Worm (Caenorhabditis elegans): ENCODE measurements around the gene F35B12.9.

Gene F35B12.9

DNA sequence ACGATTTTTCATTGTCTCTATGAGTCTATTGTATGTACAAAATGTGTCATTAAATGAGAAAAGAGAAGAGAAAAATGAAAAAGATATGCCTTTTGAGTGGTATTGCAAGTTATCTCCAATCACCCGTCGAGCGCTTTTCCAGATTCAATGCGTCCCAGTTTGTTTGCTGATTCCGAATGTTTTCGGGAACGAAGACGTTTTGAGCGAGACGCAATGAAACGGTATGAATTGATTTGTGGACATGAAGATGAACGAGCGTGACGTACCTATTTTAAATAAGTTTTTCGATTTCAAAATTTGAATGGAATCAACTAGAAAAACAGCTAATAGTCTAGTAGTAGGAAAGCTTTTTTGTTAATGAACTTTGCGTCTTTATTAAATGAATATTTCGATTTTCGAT is 15.8 kb downstream of the F35B12.9 start:
- TF ChIP-seq aha-1 (tag), result peak; percentile 84
- TF ChIP-seq spr-1 (tag; optimal IDR thresholded peaks at IDR 0.05), result no peak
- TF ChIP-seq zfp-3 (GFP tag; conservative IDR thresholded peaks at IDR 0.05), result 0 out of 2 replicates have a peak, but pooled peaks have one; percentile 71
- peak; percentile 24 for TF ChIP-seq nhr-10 (tag; optimal IDR thresholded peaks at IDR 0.05)
- TF ChIP-seq unc-62 (GFP tag; optimal IDR thresholded peaks at IDR 0.05 in 1 of 2), result peak in 1 of 2 experiments; percentile 45
- TF ChIP-seq unc-62 (tag; optimal IDR thresholded peaks at IDR 0.05), result no peak
- 0 out of 4 replicates have a peak, but pooled peaks of 1 of the 2 experiments have one; percentile 11 for TF ChIP-seq madf-5 (GFP tag; IDR thresholded peaks at IDR 0.05)
- no peak for TF ChIP-seq Y105C5A.15 (GFP tag; IDR thresholded peaks at IDR 0.05)
- peak; percentile 67 for TF ChIP-seq ama-1 (optimal IDR thresholded peaks at IDR 0.05)

DNA sequence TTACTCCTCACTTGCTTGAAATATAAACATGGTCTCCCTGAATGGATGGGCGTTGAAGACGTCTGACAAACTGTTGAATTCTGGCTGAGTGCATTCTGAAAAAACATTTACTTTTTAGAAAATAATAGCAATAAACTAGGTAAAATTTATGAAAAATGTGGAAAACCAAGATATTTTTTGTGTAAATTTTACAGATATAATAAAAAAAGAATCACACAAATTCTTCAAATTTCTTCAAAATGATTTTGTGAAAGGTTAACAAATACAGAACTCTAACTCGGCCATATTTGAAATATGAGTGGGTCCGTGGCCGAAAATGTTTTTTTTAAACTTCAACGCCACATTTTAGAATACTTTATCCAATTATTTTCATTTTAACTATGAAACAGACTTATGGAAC is 17.2 kb downstream of the F35B12.9 start, which contains the start of gene glb-15:
Gene glb-15, minus strand, starts transcription at position 101 of the 400 bp plus-strand sequence.
- TF ChIP-seq dmd-6 (GFP tag; IDR thresholded peaks at IDR 0.05), result no peak
- no peak for TF ChIP-seq egl-27 (tag; optimal IDR thresholded peaks at IDR 0.05)
- no peak for TF ChIP-seq ceh-32 (tag; optimal IDR thresholded peaks at IDR 0.05; ENCODE audit: poor library complexity)
- TF ChIP-seq nhr-10 (tag; optimal IDR thresholded peaks at IDR 0.05), result no peak
- TF ChIP-seq ces-1 (GFP tag; optimal IDR thresholded peaks at IDR 0.05), result no peak
- TF ChIP-seq spr-3 (GFP tag; optimal IDR thresholded peaks at IDR 0.05), result no peak
- TF ChIP-seq F44E2.7 (GFP tag; IDR thresholded peaks at IDR 0.05), result no peak
- no peak for TF ChIP-seq madf-5 (GFP tag; IDR thresholded peaks at IDR 0.05)
- no peak for TF ChIP-seq mes-2 (tag; optimal IDR thresholded peaks at IDR 0.05; ENCODE audit: poor library complexity, severe bottlenecking)
- TF ChIP-seq jun-1 (tag; optimal IDR thresholded peaks at IDR 0.05), result no peak
- no peak for TF ChIP-seq pha-4 (GFP tag; IDR thresholded peaks at IDR 0.05)
- TF ChIP-seq pha-4 (tag; optimal IDR thresholded peaks at IDR 0.05), result no peak
- TF ChIP-seq unc-39 (tag; optimal IDR thresholded peaks at IDR 0.05), result no peak

ce11 chrV:11620081-11620480 is 19.1 kb downstream of the F35B12.9 start:
- TF ChIP-seq dmd-9 (GFP tag; IDR thresholded peaks at IDR 0.05), result no peak
- no peak for TF ChIP-seq ztf-11 (tag; optimal IDR thresholded peaks at IDR 0.05)
- no peak for TF ChIP-seq daf-12 (tag; optimal IDR thresholded peaks at IDR 0.05)
- no peak for TF ChIP-seq nhr-11 (tag; optimal IDR thresholded peaks at IDR 0.05)
- no peak for TF ChIP-seq aly-2 (tag; optimal IDR thresholded peaks at IDR 0.05)
- peak in 1 of 2 experiments; percentile 47 for TF ChIP-seq unc-62 (GFP tag; optimal IDR thresholded peaks at IDR 0.05 in 1 of 2)
- no peak for TF ChIP-seq unc-62 (tag; optimal IDR thresholded peaks at IDR 0.05)

DNA sequence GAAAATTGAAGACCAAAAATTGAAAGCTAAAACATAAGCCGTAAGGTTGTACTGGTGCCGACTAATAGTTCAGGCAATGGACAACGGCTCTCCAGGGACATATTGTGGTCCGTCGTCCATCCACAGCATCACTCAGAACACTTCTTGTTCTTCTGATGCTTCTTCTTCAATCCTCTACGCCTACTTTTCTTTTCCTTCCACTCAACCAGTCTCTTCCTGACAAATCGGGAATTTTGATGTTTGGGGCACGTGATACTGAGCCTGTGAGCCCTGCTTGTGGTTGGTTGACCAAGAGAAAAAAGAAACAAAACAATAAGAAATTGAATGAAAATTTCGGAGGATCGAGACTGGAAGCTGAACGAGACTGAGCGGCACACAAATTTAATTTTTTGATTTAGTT is 20.3 kb downstream of the F35B12.9 start:
- TF ChIP-seq hlh-30 (tag; optimal IDR thresholded peaks at IDR 0.05; ENCODE audit: insufficient read depth), result peak; percentile 1
- no peak for TF ChIP-seq ceh-32 (tag; optimal IDR thresholded peaks at IDR 0.05; ENCODE audit: poor library complexity)
- no peak for TF ChIP-seq hif-1 (tag; optimal IDR thresholded peaks at IDR 0.05)
- no peak for TF ChIP-seq attf-4 (tag; optimal IDR thresholded peaks at IDR 0.05)
- no peak for TF ChIP-seq fos-1 (tag; optimal IDR thresholded peaks at IDR 0.05)
- TF ChIP-seq unc-62 (GFP tag; optimal IDR thresholded peaks at IDR 0.05 in 1 of 2), result peak in 1 of 2 experiments; percentile 99
- TF ChIP-seq unc-62 (tag; optimal IDR thresholded peaks at IDR 0.05), result no peak
- no peak for TF ChIP-seq ama-1 (optimal IDR thresholded peaks at IDR 0.05)
- TF ChIP-seq vab-7 (GFP tag; IDR thresholded peaks at IDR 0.05), result no peak
- no peak for TF ChIP-seq lin-39 (tag; optimal IDR thresholded peaks at IDR 0.05)
- TF ChIP-seq nhr-6 (tag; optimal IDR thresholded peaks at IDR 0.05), result no peak
- no peak for TF ChIP-seq spr-1 (tag; optimal IDR thresholded peaks at IDR 0.05)
- no peak for TF ChIP-seq F10B5.3 (tag; optimal IDR thresholded peaks at IDR 0.05)
- TF ChIP-seq nhr-48 (tag; optimal IDR thresholded peaks at IDR 0.05), result no peak
- no peak for TF ChIP-seq ZK337.2 (GFP tag; IDR thresholded peaks at IDR 0.05)
- TF ChIP-seq zag-1 (tag; optimal IDR thresholded peaks at IDR 0.05), result no peak
- TF ChIP-seq D1046.2 (GFP tag; IDR thresholded peaks at IDR 0.05), result no peak
- 0 out of 2 replicates have a peak, but pooled peaks have one; percentile 23 for TF ChIP-seq hmg-1.1 (GFP tag; IDR thresholded peaks at IDR 0.05)
- peak in 1 of 2 experiments; percentile 17 for TF ChIP-seq lsy-2 (tag; optimal IDR thresholded peaks at IDR 0.05)
- no peak for TF ChIP-seq T20F7.1 (GFP tag; optimal IDR thresholded peaks at IDR 0.05)
- no peak for TF ChIP-seq arid-1 (GFP tag; conservative IDR thresholded peaks at IDR 0.05)
- TF ChIP-seq nhr-77 (tag; optimal IDR thresholded peaks at IDR 0.05), result no peak
- no peak for TF ChIP-seq lin-29 (GFP tag; IDR thresholded peaks at IDR 0.05)
- no peak for TF ChIP-seq nhr-102 (tag; optimal IDR thresholded peaks at IDR 0.05)

Measured in whole organism, L4 larva.